Fruit fly (Drosophila melanogaster) Kc167 (cell line): Measurements from ENCODE around the gene CG2116.

Experiments used
- Myc ChIP-seq: fragments of >200 bp; optimal IDR thresholded peaks from 2 replicates; lab custom pipeline; 2017; ENCODE audit warnings: missing external identifiers
- Sin3A ChIP-seq: fragments of >200 bp; optimal IDR thresholded peaks from 2 replicates; lab custom pipeline; 2018; ENCODE audit warnings: missing external identifiers
- h ChIP-seq: fragments of >200 bp; optimal IDR thresholded peaks from 3 replicates; lab custom pipeline; 2018; ENCODE audit warnings: missing external identifiers
- psq ChIP-seq: fragments of >200 bp; optimal IDR thresholded peaks from 2 replicates; lab custom pipeline; 2017; ENCODE audit warnings: missing external identifiers
- ttk ChIP-seq: sonication (Bioruptor generic); optimal IDR thresholded peaks from 2 replicates; lab custom pipeline; 2017; ENCODE audit warnings: missing external identifiers

DNA sequence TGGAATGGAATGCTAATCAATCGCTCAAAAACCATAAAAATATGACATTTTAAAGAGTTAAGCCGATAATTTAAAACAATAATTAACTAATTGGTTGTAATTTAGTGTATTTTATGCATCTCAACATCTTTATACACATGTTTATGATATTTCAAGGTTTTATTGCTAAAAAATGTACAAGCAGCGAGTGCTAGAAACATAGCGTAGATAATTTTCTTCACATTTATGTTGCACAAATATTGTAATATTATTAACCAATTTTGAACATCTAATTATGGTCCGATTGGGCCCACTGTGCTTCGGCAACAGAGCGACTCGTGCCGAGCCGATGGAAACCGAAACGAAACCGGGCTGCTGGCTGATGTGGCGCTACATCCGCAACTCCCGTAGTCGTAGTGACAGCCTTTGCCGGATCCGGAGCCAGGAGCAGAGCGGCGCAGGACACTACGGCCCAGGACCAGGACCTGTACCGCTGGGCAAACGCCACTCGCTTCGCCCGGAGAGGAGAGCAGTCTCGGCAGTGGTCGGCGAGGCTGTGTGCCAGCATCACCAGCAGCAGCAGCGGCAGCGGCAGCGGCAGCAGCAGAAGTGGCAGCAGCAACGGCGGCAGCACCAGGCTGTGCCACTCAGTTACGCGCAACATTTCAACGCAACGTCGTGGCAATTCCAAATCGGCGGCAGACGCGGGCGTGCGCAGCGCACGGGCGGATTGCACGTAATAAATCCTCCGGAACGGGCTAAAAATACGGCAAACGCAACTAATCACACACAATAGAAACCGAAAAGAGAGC, 48.7 kb downstream of the CG2116 start, which contains the start of gene sdt:
- no peak for TF ChIP-seq psq (lab: Kevin White, UChicago)
- no peak for TF ChIP-seq Myc
- TF ChIP-seq Sin3A (lab: Kevin White, UChicago) = no peak
- TF ChIP-seq h (lab: Kevin White, UChicago) = no peak
- TF ChIP-seq ttk (lab: Kevin White, UChicago) = no peak
